Worm (Caenorhabditis elegans) whole organism, L4/young adult: ENCODE data around the gene sul-3.

ENCODE experiments used
- dao-5 ChIP-seq: sonication (generic microtip); optimal IDR thresholded peaks from 2 replicates; lab custom pipeline; 2016; ENCODE audit warnings: missing genotype, missing genetic modification characterization, moderate library complexity, missing compliant biosample characterization
- him-1 ChIP-seq: sonication (generic microtip); optimal IDR thresholded peaks from 2 replicates; lab custom pipeline; 2016; ENCODE audit warnings: missing genotype, missing genetic modification reagents, missing genetic modification characterization, missing compliant biosample characterization

DNA sequence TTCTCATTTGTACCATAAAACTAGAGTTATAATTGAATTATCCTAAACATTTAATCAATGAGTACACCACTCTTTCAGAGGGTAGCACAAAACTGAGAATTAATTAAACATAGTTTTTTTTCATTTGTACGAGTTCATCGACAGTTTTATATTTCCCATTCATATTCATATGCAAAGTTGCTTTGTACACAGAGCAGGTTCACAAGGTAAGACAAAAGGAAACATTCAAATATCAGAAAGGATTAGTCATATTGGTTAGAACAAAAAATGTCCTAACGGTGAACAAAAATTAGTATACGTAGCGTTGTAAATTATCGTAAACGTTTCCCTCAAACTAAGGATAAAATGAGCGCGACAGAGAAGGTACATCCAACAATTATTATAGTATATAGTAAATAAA lies 47.3 kb upstream of the sul-3 start:
- no peak for TF ChIP-seq dao-5 (tag; lab: Kevin White, UChicago)
- no peak for TF ChIP-seq him-1 (tag; lab: Kevin White, UChicago)
